Worm (Caenorhabditis elegans) whole organism, L2 larva: Measurements from ENCODE around the gene srx-62.

Source experiments
- ZK546.5 ChIP-seq: sonication (generic microtip); optimal IDR thresholded peaks from 2 replicates; lab custom pipeline; 2017; ENCODE audit warnings: missing biosample characterization, missing genetic modification characterization
- aly-2 ChIP-seq: fragments of 150-350 bp; optimal IDR thresholded peaks from 2 replicates; lab custom pipeline; 2014; ENCODE audit warnings: missing biosample characterization, missing genetic modification characterization
- nhr-21 ChIP-seq: fragments of 150-350 bp; optimal IDR thresholded peaks from 2 replicates; lab custom pipeline; 2014; ENCODE audit warnings: missing biosample characterization, missing genetic modification characterization
- nhr-237 ChIP-seq: fragments of 150-350 bp; optimal IDR thresholded peaks from 2 replicates; lab custom pipeline; 2014; ENCODE audit warnings: missing biosample characterization, missing genetic modification characterization
- nhr-25 ChIP-seq: fragments of 150-350 bp; sonication (generic microtip); optimal IDR thresholded peaks from 3 replicates; lab custom pipeline; 2014; ENCODE audit warnings: missing biosample characterization, missing genetic modification characterization
- nhr-6 ChIP-seq: fragments of 150-350 bp; optimal IDR thresholded peaks from 2 replicates; lab custom pipeline; 2014; ENCODE audit warnings: missing biosample characterization, missing genetic modification characterization
- zag-1 ChIP-seq: fragments of 150-350 bp; optimal IDR thresholded peaks from 2 replicates; lab custom pipeline; 2014; ENCODE audit warnings: missing biosample characterization, missing genetic modification characterization
- ztf-11 ChIP-seq: sonication (generic microtip); optimal IDR thresholded peaks from 2 replicates; lab custom pipeline; 2017; ENCODE audit warnings: missing biosample characterization, missing genetic modification characterization

DNA sequence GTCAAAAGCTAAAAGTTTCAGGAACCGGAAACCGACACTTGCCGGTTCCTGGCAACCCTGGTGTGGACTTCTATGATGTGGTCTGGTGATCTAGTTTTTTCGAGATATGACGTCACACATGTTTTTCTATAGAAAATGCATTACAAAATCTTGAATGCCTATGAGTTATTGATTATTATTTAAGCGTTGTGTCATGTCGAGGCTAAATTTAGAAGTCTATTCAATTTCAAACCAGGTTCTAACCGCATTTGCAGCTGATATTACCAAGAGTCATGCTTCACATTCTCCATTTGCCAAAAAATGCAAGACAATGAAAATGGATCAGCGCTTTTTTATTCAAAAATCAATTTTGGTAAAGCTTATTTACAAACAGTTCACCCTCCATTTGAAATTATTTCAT lies 23.4 kb upstream of the srx-62 start, which contains the start of gene K09D9.3:
- TF ChIP-seq zag-1 (tag; lab: Kevin White, UChicago) (no peak), nhr-25 (tag; lab: Kevin White, UChicago) (no peak), nhr-21 (tag; lab: Kevin White, UChicago) (no peak), nhr-6 (tag; lab: Kevin White, UChicago) (no peak), nhr-237 (tag; lab: Kevin White, UChicago) (no peak), ztf-11 (tag; lab: Kevin White, UChicago) (no peak), ZK546.5 (tag; lab: Kevin White, UChicago) (no peak), aly-2 (no peak)
